Worm (Caenorhabditis elegans) whole organism, mixed stage, embryonic: ENCODE data around the gene C14F11.7.

Experiments
- ces-1 ChIP-seq: fragments of 150-350 bp; optimal IDR thresholded peaks from 2 replicates; lab custom pipeline; 2014; ENCODE audit warnings: missing biosample characterization, missing genetic modification reagents, missing genetic modification characterization
- elt-1 ChIP-seq: sonication (generic microtip); optimal IDR thresholded peaks from 2 replicates; lab custom pipeline; 2017; ENCODE audit warnings: missing genetic modification characterization, mild to moderate bottlenecking, missing compliant biosample characterization, antibody characterized with exemption, moderate library complexity, borderline replicate concordance; ENCODE audit not compliant: insufficient read depth
- elt-3 ChIP-seq: fragments of 150-350 bp; optimal IDR thresholded peaks from 2 replicates; lab custom pipeline; 2014; ENCODE audit warnings: missing biosample characterization, missing genetic modification characterization
- hlh-1 ChIP-seq: fragments of 150-350 bp; optimal IDR thresholded peaks from 2 replicates; lab custom pipeline; 2014; ENCODE audit warnings: missing biosample characterization, missing genetic modification reagents, missing genetic modification characterization
- lin-32 ChIP-seq: fragments of 200-800 bp; sonication (Bioruptor generic); optimal IDR thresholded peaks from 2 replicates; lab custom pipeline; 2018; ENCODE audit warnings: mild to moderate bottlenecking, missing genetic modification characterization, missing compliant biosample characterization
- mep-1 ChIP-seq: fragments of 150-350 bp; optimal IDR thresholded peaks from 2 replicates; lab custom pipeline; 2017; ENCODE audit warnings: missing biosample characterization, missing genetic modification reagents, missing genetic modification characterization, inconsistent platforms
- mls-2 ChIP-seq: sonication (generic microtip); optimal IDR thresholded peaks from 2 replicates; lab custom pipeline; 2016; ENCODE audit warnings: mild to moderate bottlenecking, missing genetic modification characterization, moderate library complexity, missing compliant biosample characterization
- nhr-12 ChIP-seq: fragments of 150-350 bp; optimal IDR thresholded peaks from 2 replicates; lab custom pipeline; 2014; ENCODE audit warnings: missing biosample characterization, missing genetic modification characterization
- snpc-4 ChIP-seq: fragments of 150-350 bp; optimal IDR thresholded peaks from 2 replicates; lab custom pipeline; 2014; ENCODE audit warnings: missing biosample characterization, missing genetic modification characterization
- unc-39 ChIP-seq: fragments of 150-350 bp; optimal IDR thresholded peaks from 2 replicates; lab custom pipeline; 2014; ENCODE audit warnings: missing biosample characterization, missing genetic modification characterization
- unc-62 ChIP-seq: fragments of 150-350 bp; optimal IDR thresholded peaks from 2 replicates; lab custom pipeline; 2014; ENCODE audit warnings: missing biosample characterization, missing genetic modification reagents, missing genetic modification characterization
- zip-8 ChIP-seq: fragments of 150-350 bp; optimal IDR thresholded peaks from 2 replicates; lab custom pipeline; 2014; ENCODE audit warnings: missing biosample characterization, missing genetic modification characterization

DNA sequence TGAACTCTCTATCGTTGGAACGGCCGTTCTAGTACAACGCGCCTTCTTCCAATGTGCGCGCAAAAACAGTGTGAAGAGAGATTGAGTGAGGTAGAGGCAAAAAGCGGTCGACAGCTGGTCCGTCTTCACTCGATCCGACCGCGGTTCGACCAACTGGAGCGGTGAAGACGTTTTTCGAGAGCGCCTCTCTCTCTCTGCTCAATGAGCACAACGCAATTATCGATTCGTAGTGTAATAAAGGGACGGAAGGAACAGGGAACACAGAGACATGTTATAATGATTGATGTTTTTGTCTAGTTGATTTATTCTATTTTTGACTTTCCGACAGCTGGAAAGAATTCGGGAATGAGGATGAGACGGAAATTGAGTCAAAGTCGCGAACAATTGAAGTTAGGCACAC, 16.5 kb upstream of the C14F11.7 start:
- TF ChIP-seq mls-2 (tag; lab: Kevin White, UChicago) (no peak), ces-1 (GFP tag; lab: Kevin White, UChicago) (no peak), mep-1 (tag; lab: Kevin White, UChicago) (no peak), snpc-4 (no peak), nhr-12 (tag; lab: Kevin White, UChicago) (no peak), hlh-1 (tag; lab: Kevin White, UChicago) (peak; percentile 93), elt-3 (tag; lab: Kevin White, UChicago) (no peak), unc-62 (GFP tag; lab: Kevin White, UChicago) (peak; percentile 96), elt-1 (no peak), zip-8 (tag; lab: Kevin White, UChicago) (no peak), unc-39 (tag; lab: Kevin White, UChicago) (no peak), lin-32 (GFP tag; lab: Kevin White, UChicago) (peak; percentile 28)
